Fruit fly (Drosophila melanogaster) whole organism, embryonic: Measurements from ENCODE around the gene AP-2alpha.
A peak's percentile ranks its signal among the peaks of the same experiment; 100 is the strongest.

Experiments
- CG10267 ChIP-seq: fragments of 200-800 bp; sonication (Bioruptor generic); optimal IDR thresholded peaks from 2 replicates; lab custom pipeline; 2018; ENCODE audit warnings: missing biosample characterization, mild to moderate bottlenecking, missing genetic modification characterization, moderate library complexity
- CG11504 ChIP-seq: fragments of 200-800 bp; sonication (Bioruptor generic); optimal IDR thresholded peaks from 3 replicates; lab custom pipeline; 2019; ENCODE audit warnings: missing biosample characterization, mild to moderate bottlenecking, missing genetic modification characterization, moderate library complexity
- CG12219 ChIP-seq: fragments of 200-800 bp; sonication (Bioruptor generic); optimal IDR thresholded peaks from 3 replicates; lab custom pipeline; 2018; ENCODE audit warnings: missing biosample characterization, mild to moderate bottlenecking, missing genetic modification characterization
- CG12236 ChIP-seq: fragments of 200-800 bp; sonication (Bioruptor generic); optimal IDR thresholded peaks from 2 replicates; lab custom pipeline; 2016; ENCODE audit warnings: missing biosample characterization, missing genetic modification characterization
- CG12299 ChIP-seq: fragments of 200-800 bp; sonication (Bioruptor generic); optimal IDR thresholded peaks from 2 replicates; lab custom pipeline; 2018; ENCODE audit warnings: missing biosample characterization, mild to moderate bottlenecking, missing genetic modification characterization
- CG15601 ChIP-seq: fragments of 200-800 bp; sonication (Bioruptor generic); optimal IDR thresholded peaks from 3 replicates; lab custom pipeline; 2019; ENCODE audit warnings: missing biosample characterization, mild to moderate bottlenecking, missing genetic modification characterization, moderate library complexity
- CG17361 ChIP-seq: fragments of 200-800 bp; sonication (Bioruptor generic); IDR thresholded peaks from 3 replicates; pipeline ENCODE4 v1.3.6; 2022; ENCODE audit warnings: missing biosample characterization, missing genetic modification characterization
- CG1792 ChIP-seq: fragments of 200-800 bp; sonication (Bioruptor generic); optimal IDR thresholded peaks from 2 replicates; lab custom pipeline; 2016; ENCODE audit warnings: missing biosample characterization, missing genetic modification characterization
- CG2712 ChIP-seq: fragments of 200-800 bp; optimal IDR thresholded peaks from 3 replicates; lab custom pipeline; 2019; ENCODE audit warnings: missing biosample characterization, mild to moderate bottlenecking, missing genetic modification characterization, moderate library complexity
- CG2889 ChIP-seq: fragments of 200-800 bp; sonication (Bioruptor generic); IDR thresholded peaks from 3 replicates; pipeline ENCODE4 v1.3.6; 2022; ENCODE audit warnings: missing biosample characterization, missing genetic modification characterization
- CG30020 ChIP-seq: fragments of 200-800 bp; optimal IDR thresholded peaks from 2 replicates; lab custom pipeline; 2019; ENCODE audit warnings: missing biosample characterization, mild to moderate bottlenecking, missing genetic modification characterization, moderate library complexity
- CG31441 ChIP-seq: fragments of 200-800 bp; sonication (Bioruptor generic); IDR thresholded peaks from 2 replicates; pipeline ENCODE4 v1.3.6; 2022; ENCODE audit warnings: missing biosample characterization, missing genetic modification characterization
- CG3281 ChIP-seq: fragments of 200-800 bp; sonication (Bioruptor generic); optimal IDR thresholded peaks from 3 replicates; lab custom pipeline; 2017; ENCODE audit warnings: missing biosample characterization, mild to moderate bottlenecking, missing genetic modification characterization
- CG34224 ChIP-seq: fragments of 200-800 bp; sonication (Bioruptor generic); IDR thresholded peaks from 3 replicates; pipeline ENCODE4 v1.3.6; 2022; ENCODE audit warnings: missing biosample characterization, missing genetic modification characterization; ENCODE audit not compliant: partially characterized antibody
- CG3995 ChIP-seq: fragments of 200-800 bp; sonication (Bioruptor generic); optimal IDR thresholded peaks from 3 replicates; lab custom pipeline; 2016; ENCODE audit warnings: missing biosample characterization, missing genetic modification characterization
- CG4424 ChIP-seq: fragments of 200-800 bp; sonication (Bioruptor generic); optimal IDR thresholded peaks from 3 replicates; lab custom pipeline; 2016; ENCODE audit warnings: missing biosample characterization, missing genetic modification characterization
- CG7357 ChIP-seq: fragments of 200-800 bp; sonication (Bioruptor generic); IDR thresholded peaks from 3 replicates; pipeline ENCODE4 v1.3.6; 2022; ENCODE audit warnings: missing biosample characterization, missing genetic modification characterization
- CHES-1-like ChIP-seq: fragments of 200-800 bp; sonication (Bioruptor generic); optimal IDR thresholded peaks from 2 replicates; lab custom pipeline; 2016; ENCODE audit warnings: missing biosample characterization, missing genetic modification characterization
- Dad ChIP-seq: fragments of 200-800 bp; sonication (Bioruptor generic); optimal IDR thresholded peaks from 3 replicates; lab custom pipeline; 2016; ENCODE audit warnings: missing biosample characterization, missing genetic modification characterization
- E2f2 ChIP-seq: fragments of 200-800 bp; sonication (Bioruptor generic); IDR thresholded peaks from 2 replicates; pipeline ENCODE4 v1.3.6; 2022; ENCODE audit warnings: missing biosample characterization, missing genetic modification characterization
- Eip74EF ChIP-seq, 2 experiments: fragments of 200-800 bp in 1 of 2; fragments of >200 bp in 1 of 2; sonication (Bioruptor generic) in 1 of 2; optimal IDR thresholded peaks; 2 replicates each; lab custom pipeline; 2017 to 2019; ENCODE audit warnings: missing biosample characterization in 2 of 2, missing genetic modification characterization in 2 of 2, mild to moderate bottlenecking in 1 of 2, moderate library complexity in 1 of 2
- Hr78 ChIP-seq, 2 experiments: fragments of 200-800 bp in 1 of 2; fragments of >200 bp in 1 of 2; sonication (Bioruptor generic) in 1 of 2; optimal IDR thresholded peaks; 2 replicates each; lab custom pipeline; 2017 to 2019; ENCODE audit warnings: missing biosample characterization in 2 of 2, missing genetic modification characterization in 2 of 2, mild to moderate bottlenecking in 1 of 2, moderate library complexity in 1 of 2
- MTF-1 ChIP-seq: fragments of 200-800 bp; sonication (Bioruptor generic); optimal IDR thresholded peaks from 2 replicates; lab custom pipeline; 2018; ENCODE audit warnings: missing biosample characterization, mild to moderate bottlenecking, missing genetic modification characterization, borderline replicate concordance
- Med ChIP-seq: fragments of 200-800 bp; sonication (Bioruptor generic); peaks from one replicate; lab custom pipeline; 2016; ENCODE audit warnings: missing biosample characterization, missing genetic modification characterization, mild to moderate bottlenecking, inconsistent platforms, moderate library complexity
- PHDP ChIP-seq: fragments of 200-800 bp; sonication (Bioruptor generic); optimal IDR thresholded peaks from 3 replicates; lab custom pipeline; 2018; ENCODE audit warnings: missing biosample characterization, mild to moderate bottlenecking, missing genetic modification characterization, moderate library complexity
- Rx ChIP-seq: fragments of 200-800 bp; sonication (Bioruptor generic); IDR thresholded peaks from 2 replicates; pipeline ENCODE4 v1.3.6; 2022; ENCODE audit warnings: missing biosample characterization, missing genetic modification characterization
- Tbp ChIP-seq: fragments of >200 bp; optimal IDR thresholded peaks from 2 replicates; lab custom pipeline; 2018; ENCODE audit warnings: missing biosample characterization, missing genetic modification characterization
- YL-1 ChIP-seq: fragments of 200-800 bp; sonication (Bioruptor generic); optimal IDR thresholded peaks from 3 replicates; lab custom pipeline; 2017; ENCODE audit warnings: missing biosample characterization, mild to moderate bottlenecking, missing genetic modification characterization
- al ChIP-seq: fragments of 200-800 bp; sonication (Bioruptor generic); IDR thresholded peaks from 2 replicates; pipeline ENCODE4 v1.3.6; 2022; ENCODE audit warnings: missing biosample characterization, missing genetic modification characterization
- amos ChIP-seq: fragments of 200-800 bp; sonication (Bioruptor generic); IDR thresholded peaks from 2 replicates; pipeline ENCODE4 v1.3.6; 2022; ENCODE audit warnings: missing biosample characterization, missing genetic modification characterization; ENCODE audit not compliant: partially characterized antibody
- bsh ChIP-seq, 2 experiments: fragments of 200-800 bp; sonication (Bioruptor generic); optimal IDR thresholded peaks; 2 replicates each; lab custom pipeline; 2017 to 2018; ENCODE audit warnings: mild to moderate bottlenecking in 2 of 2, missing biosample characterization in 2 of 2, missing genetic modification characterization in 2 of 2, moderate library complexity in 1 of 2
- dan ChIP-seq: fragments of 200-800 bp; sonication (Bioruptor generic); IDR thresholded peaks from 2 replicates; pipeline ENCODE4 v1.3.6; 2022; ENCODE audit warnings: missing biosample characterization, missing genetic modification characterization
- ewg ChIP-seq: fragments of 200-800 bp; sonication (Bioruptor generic); optimal IDR thresholded peaks from 3 replicates; lab custom pipeline; 2017; ENCODE audit warnings: mild to moderate bottlenecking, missing biosample characterization, missing genetic modification reagents, missing genetic modification characterization
- gem ChIP-seq: fragments of 200-800 bp; sonication (Bioruptor generic); optimal IDR thresholded peaks from 2 replicates; lab custom pipeline; 2019; ENCODE audit warnings: missing biosample characterization, mild to moderate bottlenecking, missing genetic modification characterization, moderate library complexity
- gro ChIP-seq: fragments of 200-800 bp; sonication (Bioruptor generic); optimal IDR thresholded peaks from 2 replicates; lab custom pipeline; 2016; ENCODE audit warnings: missing biosample characterization, missing genetic modification characterization
- hkb ChIP-seq, 2 experiments: fragments of 200-800 bp in 1 of 2; fragments of >200 bp in 1 of 2; sonication (Bioruptor generic) in 1 of 2; IDR thresholded peaks in 1 of 2; optimal IDR thresholded peaks in 1 of 2; 2 replicates each; pipeline versions ENCODE4 v1.3.6 to Lab custom; 2017 to 2022; ENCODE audit warnings: missing biosample characterization in 1 of 2, missing genetic modification characterization in 1 of 2
- kay ChIP-seq: fragments of 200-800 bp; sonication (Bioruptor generic); optimal IDR thresholded peaks from 2 replicates; lab custom pipeline; 2016; ENCODE audit warnings: missing biosample characterization, missing genetic modification characterization
- klu ChIP-seq: fragments of 200-800 bp; sonication (Bioruptor generic); IDR thresholded peaks from 2 replicates; pipeline ENCODE4 v1.3.6; 2022; ENCODE audit warnings: missing biosample characterization, missing genetic modification characterization
- nerfin-2 ChIP-seq: fragments of 200-800 bp; sonication (Bioruptor generic); IDR thresholded peaks from 2 replicates; pipeline ENCODE4 v1.3.6; 2022; ENCODE audit warnings: missing biosample characterization, missing genetic modification characterization; ENCODE audit not compliant: partially characterized antibody
- oc ChIP-seq: fragments of 200-800 bp; sonication (Bioruptor generic); optimal IDR thresholded peaks from 2 replicates; lab custom pipeline; 2018; ENCODE audit warnings: missing biosample characterization, mild to moderate bottlenecking, missing genetic modification characterization, moderate library complexity
- pan ChIP-seq, 4 experiments: fragments of >200 bp in 3 of 4; fragments of 200-800 bp in 1 of 4; sonication (Bioruptor generic) in 1 of 4; optimal IDR thresholded peaks in 3 of 4; IDR thresholded peaks in 1 of 4; 2 replicates each; pipeline versions ENCODE4 v1.3.6 to Lab custom; 2017 to 2022; ENCODE audit warnings: missing biosample characterization in 2 of 4, missing genetic modification characterization in 2 of 4, mixed read lengths in 1 of 4
- pros ChIP-seq: fragments of 200-800 bp; sonication (Bioruptor generic); optimal IDR thresholded peaks from 3 replicates; lab custom pipeline; 2019; ENCODE audit warnings: missing biosample characterization, mild to moderate bottlenecking, missing genetic modification characterization, moderate library complexity
- slp2 ChIP-seq: fragments of 200-800 bp; sonication (Bioruptor generic); optimal IDR thresholded peaks from 2 replicates; lab custom pipeline; 2016; ENCODE audit warnings: missing biosample characterization, missing genetic modification characterization
- so ChIP-seq: fragments of 200-800 bp; sonication (Bioruptor generic); IDR thresholded peaks from 3 replicates; pipeline ENCODE4 v1.3.6; 2022; ENCODE audit warnings: missing biosample characterization, missing genetic modification characterization
- sug ChIP-seq: fragments of 200-800 bp; optimal IDR thresholded peaks from 2 replicates; lab custom pipeline; 2019; ENCODE audit warnings: missing biosample characterization, mild to moderate bottlenecking, missing genetic modification characterization, moderate library complexity
- toy ChIP-seq: fragments of 200-800 bp; sonication (Bioruptor generic); IDR thresholded peaks from 2 replicates; pipeline ENCODE4 v1.3.6; 2022; ENCODE audit warnings: missing biosample characterization, missing genetic modification characterization
- ttk ChIP-seq: fragments of 200-800 bp; sonication (Bioruptor generic); IDR thresholded peaks from 2 replicates; pipeline ENCODE4 v2.1.2; 2022; ENCODE audit warnings: missing biosample characterization, missing genetic modification characterization
- zen ChIP-seq: fragments of 200-800 bp; sonication (Bioruptor generic); optimal IDR thresholded peaks from 3 replicates; lab custom pipeline; 2018; ENCODE audit warnings: missing biosample characterization, mild to moderate bottlenecking, missing genetic modification characterization, moderate library complexity

The AP-2alpha gene

DNA sequence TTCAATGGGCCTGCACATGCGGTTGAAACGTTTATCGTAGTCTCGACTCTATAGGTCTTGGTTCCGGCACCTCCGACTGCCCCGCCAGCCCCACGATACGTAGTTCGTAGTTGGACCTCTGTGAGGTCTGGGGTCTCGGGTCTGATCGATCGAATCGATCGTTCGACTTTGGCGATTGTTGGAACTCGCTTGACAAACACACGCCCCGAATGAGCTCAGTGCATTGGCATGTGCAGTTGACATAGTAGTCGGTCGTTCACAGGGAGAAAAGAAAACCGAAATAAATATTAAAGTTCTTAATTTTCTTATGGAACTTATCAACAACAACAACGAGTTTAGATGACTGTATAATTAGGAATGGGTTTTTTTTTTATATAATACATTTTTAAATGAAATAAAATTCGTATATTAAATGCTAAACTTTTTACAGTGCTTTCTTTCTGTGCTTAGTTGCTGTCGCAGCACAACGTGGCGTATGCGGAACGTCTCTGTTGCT lies 20.8 kb upstream of the AP-2alpha start (continued):
- TF ChIP-seq pan (optimal IDR thresholded peaks at IDR 0.05; lab: Kevin White, UChicago) (no peak), pan (GFP tag; optimal IDR thresholded peaks at IDR 0.05 in 1 of 2, IDR thresholded peaks at IDR 0.05 in 1 of 2) (peak in 1 of 2 experiments; percentile 55), CG17361 (GFP tag; lab: Robert Waterston, UW) (peak; percentile 33; the same call in 1 of the 3 replicates), hkb (optimal IDR thresholded peaks at IDR 0.05; lab: Kevin White, UChicago) (no peak), hkb (GFP tag; IDR thresholded peaks at IDR 0.05; lab: Robert Waterston, UW) (peak; percentile 33; the same call in 1 of the 2 replicates), zen (tag; lab: Kevin White, UChicago) (no peak), CG3995 (GFP tag; lab: Kevin White, UChicago) (no peak), Dad (GFP tag; lab: Kevin White, UChicago) (no peak), CG11504 (tag; lab: Kevin White, UChicago) (peak; percentile 64), toy (GFP tag; lab: Robert Waterston, UW) (no peak), nerfin-2 (no peak), Hr78 (GFP tag; optimal IDR thresholded peaks at IDR 0.05; lab: Kevin White, UChicago) (peak in 1 of 2 experiments; percentile 43), CG10267 (tag; lab: Kevin White, UChicago) (peak; percentile 4), oc (no peak), E2f2 (0 out of 2 replicates have a peak, but pooled peaks have one; percentile 16), CG4424 (GFP tag; lab: Kevin White, UChicago) (no peak), CG12236 (GFP tag; lab: Kevin White, UChicago) (no peak), CG31441 (GFP tag; lab: Robert Waterston, UW) (peak; percentile 62), kay (GFP tag; lab: Kevin White, UChicago) (no peak), ewg (GFP tag; lab: Kevin White, UChicago) (no peak), CG30020 (tag; lab: Kevin White, UChicago) (no peak), CG2889 (GFP tag; lab: Robert Waterston, UW) (no peak), klu (no peak), ttk (GFP tag; lab: Robert Waterston, UW) (no peak), YL-1 (GFP tag; lab: Kevin White, UChicago) (no peak), CG2712 (tag; lab: Kevin White, UChicago) (no peak), CG1792 (GFP tag; lab: Kevin White, UChicago) (no peak), CG3281 (no peak), Med (GFP tag; lab: Kevin White, UChicago) (peak; percentile 41), CG15601 (tag; lab: Kevin White, UChicago) (peak; percentile 78), CG12219 (GFP tag; lab: Kevin White, UChicago) (no peak), MTF-1 (no peak), amos (GFP tag; lab: Robert Waterston, UW) (no peak), sug (no peak), PHDP (tag; lab: Kevin White, UChicago) (peak; percentile 11), al (GFP tag; lab: Robert Waterston, UW) (no peak), gro (GFP tag; lab: Kevin White, UChicago) (no peak), bsh (GFP tag; optimal IDR thresholded peaks at IDR 0.05; lab: Kevin White, UChicago) (peak in 1 of 2 experiments; percentile 59), Tbp (GFP tag; lab: Kevin White, UChicago) (no peak), CG7357 (GFP tag; lab: Robert Waterston, UW) (no peak), dan (GFP tag; lab: Robert Waterston, UW) (no peak), pros (GFP tag; lab: Kevin White, UChicago) (no peak), CG34224 (GFP tag; lab: Robert Waterston, UW) (no peak), CG12299 (tag; lab: Kevin White, UChicago) (no peak), Rx (GFP tag; lab: Robert Waterston, UW) (no peak), so (0 out of 3 replicates have a peak, but pooled peaks have one; percentile 44), CHES-1-like (GFP tag; lab: Kevin White, UChicago) (no peak), Eip74EF (GFP tag; optimal IDR thresholded peaks at IDR 0.05; lab: Kevin White, UChicago) (peak in 1 of 2 experiments; percentile 16), slp2 (GFP tag; lab: Kevin White, UChicago) (no peak), gem (peak; percentile 54)
